Worm (Caenorhabditis elegans): ENCODE data around the gene clec-187.

DNA sequence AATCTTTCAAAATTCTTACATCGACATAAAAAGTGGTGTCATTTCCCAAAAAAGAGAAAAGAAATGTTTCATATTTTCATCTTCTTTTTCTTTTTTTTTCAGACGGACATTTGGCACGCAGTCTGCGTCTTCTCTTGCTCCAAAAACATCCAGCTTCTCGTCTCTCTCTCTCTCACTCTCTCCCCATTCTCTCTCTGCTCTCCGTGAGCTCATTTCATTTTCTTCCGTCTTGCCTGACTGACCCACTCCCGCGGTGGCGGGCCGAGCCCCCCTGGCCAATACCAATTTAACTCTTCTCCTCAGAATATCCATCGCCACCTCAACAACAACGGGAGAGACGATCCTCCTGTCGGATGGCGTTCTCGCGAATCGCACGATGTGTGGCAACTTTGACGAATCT, 25.7 kb downstream of the clec-187 start, which contains the start of gene txt-19:
- no peak for TF ChIP-seq ama-1 (optimal IDR thresholded peaks at IDR 0.05)
- no peak for TF ChIP-seq nhr-76 (tag; optimal IDR thresholded peaks at IDR 0.05)
- TF ChIP-seq tbx-2 (tag; optimal IDR thresholded peaks at IDR 0.05), result peak; percentile 11
